Fruit fly (Drosophila melanogaster) whole organism, embryonic: ENCODE measurements around the gene CG7810.
A peak's percentile ranks its signal among the peaks of the same experiment; 100 is the strongest.

Source experiments
- Asciz ChIP-seq: fragments of 200-800 bp; sonication (Bioruptor generic); optimal IDR thresholded peaks from 2 replicates; lab custom pipeline; 2017; ENCODE audit warnings: missing biosample characterization, mild to moderate bottlenecking, missing genetic modification characterization, missing genetic modification reagents
- CG10366 ChIP-seq: fragments of 200-800 bp; sonication (Bioruptor generic); IDR thresholded peaks from 2 replicates; pipeline ENCODE4 v1.3.6; 2022; ENCODE audit warnings: missing biosample characterization, missing genetic modification characterization
- CG11093 ChIP-seq: fragments of 200-800 bp; sonication (Bioruptor generic); IDR thresholded peaks from 3 replicates; pipeline ENCODE4 v1.3.6; 2022; ENCODE audit warnings: missing biosample characterization, missing genetic modification characterization
- CG11456 ChIP-seq: fragments of 200-800 bp; sonication (Bioruptor generic); IDR thresholded peaks from 3 replicates; pipeline ENCODE4 v1.3.6; 2022; ENCODE audit warnings: missing biosample characterization, missing genetic modification characterization
- CG12236 ChIP-seq: fragments of 200-800 bp; sonication (Bioruptor generic); optimal IDR thresholded peaks from 2 replicates; lab custom pipeline; 2016; ENCODE audit warnings: missing biosample characterization, missing genetic modification characterization
- CG12299 ChIP-seq: fragments of 200-800 bp; sonication (Bioruptor generic); optimal IDR thresholded peaks from 2 replicates; lab custom pipeline; 2018; ENCODE audit warnings: missing biosample characterization, mild to moderate bottlenecking, missing genetic modification characterization
- CG12391 ChIP-seq: fragments of 200-800 bp; sonication (Bioruptor generic); optimal IDR thresholded peaks from 3 replicates; lab custom pipeline; 2018; ENCODE audit warnings: missing biosample characterization, mild to moderate bottlenecking, missing genetic modification characterization, moderate library complexity
- CG15479 ChIP-seq: fragments of 200-800 bp; sonication (Bioruptor generic); optimal IDR thresholded peaks from 3 replicates; lab custom pipeline; 2019; ENCODE audit warnings: missing biosample characterization, mild to moderate bottlenecking, missing genetic modification characterization, moderate library complexity
- CG17802 ChIP-seq: fragments of 200-800 bp; sonication (Bioruptor generic); optimal IDR thresholded peaks from 2 replicates; lab custom pipeline; 2018; ENCODE audit warnings: missing biosample characterization, mild to moderate bottlenecking, missing genetic modification characterization, moderate library complexity
- CG18011 ChIP-seq: fragments of 200-800 bp; sonication (Bioruptor generic); optimal IDR thresholded peaks from 2 replicates; lab custom pipeline; 2017; ENCODE audit warnings: missing biosample characterization, missing genetic modification characterization, mild to moderate bottlenecking, moderate library complexity, missing genotype
- CG1832 ChIP-seq: fragments of 200-800 bp; sonication (Bioruptor generic); optimal IDR thresholded peaks from 2 replicates; lab custom pipeline; 2017; ENCODE audit warnings: missing biosample characterization, mild to moderate bottlenecking, missing genetic modification characterization, inconsistent platforms
- CG18599 ChIP-seq: fragments of 200-800 bp; sonication (Bioruptor generic); optimal IDR thresholded peaks from 3 replicates; lab custom pipeline; 2017; ENCODE audit warnings: missing biosample characterization, missing genetic modification characterization, mild to moderate bottlenecking, moderate library complexity, missing genetic modification reagents
- CG18619 ChIP-seq: fragments of 200-800 bp; sonication (Bioruptor generic); optimal IDR thresholded peaks from 3 replicates; lab custom pipeline; 2017; ENCODE audit warnings: missing biosample characterization, mild to moderate bottlenecking, missing genetic modification characterization
- CG18764 ChIP-seq: fragments of 200-800 bp; sonication (Bioruptor generic); optimal IDR thresholded peaks from 3 replicates; lab custom pipeline; 2016; ENCODE audit warnings: missing biosample characterization, missing genetic modification characterization
- CG2116 ChIP-seq: fragments of 200-800 bp; sonication (Bioruptor generic); optimal IDR thresholded peaks from 3 replicates; lab custom pipeline; 2018; ENCODE audit warnings: missing biosample characterization, mild to moderate bottlenecking, missing genetic modification characterization
- CG2199 ChIP-seq: fragments of 200-800 bp; sonication (Bioruptor generic); IDR thresholded peaks from 3 replicates; pipeline ENCODE4 v1.3.6; 2022; ENCODE audit warnings: missing biosample characterization, missing genetic modification characterization
- CG43689 ChIP-seq: fragments of 200-800 bp; sonication (Bioruptor generic); IDR thresholded peaks from 2 replicates; pipeline ENCODE4 v1.3.6; 2022; ENCODE audit warnings: missing biosample characterization, missing genetic modification characterization
- CG7357 ChIP-seq: fragments of 200-800 bp; sonication (Bioruptor generic); IDR thresholded peaks from 3 replicates; pipeline ENCODE4 v1.3.6; 2022; ENCODE audit warnings: missing biosample characterization, missing genetic modification characterization
- CG7987 ChIP-seq: fragments of 200-800 bp; sonication (Bioruptor generic); optimal IDR thresholded peaks from 2 replicates; lab custom pipeline; 2018; ENCODE audit warnings: missing biosample characterization, mild to moderate bottlenecking, missing genetic modification characterization, moderate library complexity
- CG8089 ChIP-seq: fragments of 200-800 bp; sonication (Bioruptor generic); optimal IDR thresholded peaks from 3 replicates; lab custom pipeline; 2016; ENCODE audit warnings: missing biosample characterization, missing genetic modification characterization
- CG8290 ChIP-seq, 3 experiments: fragments of 200-800 bp; sonication (Bioruptor generic); optimal IDR thresholded peaks; 2 replicates each; lab custom pipeline; 2016 to 2019; ENCODE audit warnings: missing biosample characterization in 3 of 3, missing genetic modification characterization in 3 of 3, mild to moderate bottlenecking in 2 of 3, moderate library complexity in 1 of 3
- Camta ChIP-seq: fragments of 200-800 bp; sonication (Bioruptor generic); optimal IDR thresholded peaks from 2 replicates; lab custom pipeline; 2016; ENCODE audit warnings: missing biosample characterization, missing genetic modification characterization
- H2.0 ChIP-seq: fragments of 200-800 bp; sonication (Bioruptor generic); IDR thresholded peaks from 2 replicates; pipeline ENCODE4 v1.3.6; 2022; ENCODE audit warnings: missing biosample characterization, missing genetic modification characterization
- Hand ChIP-seq: fragments of 200-800 bp; sonication (Bioruptor generic); optimal IDR thresholded peaks from 2 replicates; lab custom pipeline; 2017; ENCODE audit warnings: mild to moderate bottlenecking, missing biosample characterization, missing genetic modification reagents, missing genetic modification characterization
- Hmr ChIP-seq: fragments of 200-800 bp; sonication (Bioruptor generic); optimal IDR thresholded peaks from 3 replicates; lab custom pipeline; 2017; ENCODE audit warnings: mild to moderate bottlenecking, missing biosample characterization, missing genetic modification reagents, missing genetic modification characterization
- Jarid2 ChIP-seq: fragments of 200-800 bp; sonication (Bioruptor generic); optimal IDR thresholded peaks from 3 replicates; lab custom pipeline; 2017; ENCODE audit warnings: mild to moderate bottlenecking, missing biosample characterization, missing genetic modification reagents, missing genetic modification characterization
- Lhr ChIP-seq: fragments of 200-800 bp; sonication (Bioruptor generic); optimal IDR thresholded peaks from 3 replicates; lab custom pipeline; 2017; ENCODE audit warnings: mild to moderate bottlenecking, missing biosample characterization, missing genetic modification reagents, missing genetic modification characterization
- Poxn ChIP-seq: fragments of 200-800 bp; sonication (Bioruptor generic); IDR thresholded peaks from 2 replicates; pipeline ENCODE4 v1.3.6; 2022; ENCODE audit warnings: missing biosample characterization, missing genetic modification characterization
- Ravus ChIP-seq: fragments of 200-800 bp; sonication (Bioruptor generic); IDR thresholded peaks from 2 replicates; pipeline ENCODE4 v1.3.6; 2022; ENCODE audit warnings: missing biosample characterization, missing genetic modification characterization
- Rx ChIP-seq: fragments of 200-800 bp; sonication (Bioruptor generic); IDR thresholded peaks from 2 replicates; pipeline ENCODE4 v1.3.6; 2022; ENCODE audit warnings: missing biosample characterization, missing genetic modification characterization
- Sin3A ChIP-seq: fragments of >200 bp; optimal IDR thresholded peaks from 2 replicates; lab custom pipeline; 2018
- TFAM ChIP-seq: fragments of 200-800 bp; sonication (Bioruptor generic); optimal IDR thresholded peaks from 2 replicates; lab custom pipeline; 2017; ENCODE audit warnings: missing biosample characterization, missing genetic modification characterization, inconsistent platforms
- Taf1 ChIP-seq: fragments of 200-800 bp; sonication (Bioruptor generic); IDR thresholded peaks from 2 replicates; pipeline ENCODE4 v1.3.6; 2022; ENCODE audit warnings: missing biosample characterization, missing genetic modification characterization
- Trl ChIP-seq, 3 experiments: fragments of >200 bp in 2 of 3; fragments of 200-800 bp in 1 of 3; sonication (Bioruptor generic) in 1 of 3; optimal IDR thresholded peaks; 2 replicates in 1 of 3; 3 replicates in 2 of 3; lab custom pipeline; 2016 to 2017; ENCODE audit warnings: missing biosample characterization in 1 of 3, missing genetic modification characterization in 1 of 3
- Xrp1 ChIP-seq: fragments of 200-800 bp; sonication (Bioruptor generic); IDR thresholded peaks from 2 replicates; pipeline ENCODE4 v1.3.6; 2022; ENCODE audit warnings: missing biosample characterization, missing genetic modification characterization
- amos ChIP-seq: fragments of 200-800 bp; sonication (Bioruptor generic); IDR thresholded peaks from 2 replicates; pipeline ENCODE4 v1.3.6; 2022; ENCODE audit warnings: missing biosample characterization, missing genetic modification characterization; ENCODE audit not compliant: partially characterized antibody
- ap ChIP-seq: fragments of 200-800 bp; sonication (Bioruptor generic); IDR thresholded peaks from 2 replicates; pipeline ENCODE4 v1.3.6; 2022; ENCODE audit warnings: missing biosample characterization, missing genetic modification characterization
- bcd ChIP-seq: fragments of 200-800 bp; sonication (Bioruptor generic); optimal IDR thresholded peaks from 2 replicates; lab custom pipeline; 2017; ENCODE audit warnings: missing biosample characterization, mild to moderate bottlenecking, missing genetic modification characterization
- croc ChIP-seq: fragments of 200-800 bp; sonication (Bioruptor generic); conservative IDR thresholded peaks from 3 replicates; pipeline ENCODE4 v1.3.6; 2022; ENCODE audit warnings: missing biosample characterization, missing genetic modification characterization
- da ChIP-seq: fragments of 200-800 bp; sonication (Bioruptor generic); optimal IDR thresholded peaks from 2 replicates; lab custom pipeline; 2016; ENCODE audit warnings: missing biosample characterization, missing genetic modification characterization
- dm ChIP-seq: fragments of 200-800 bp; sonication (Bioruptor generic); optimal IDR thresholded peaks from 3 replicates; lab custom pipeline; 2016; ENCODE audit warnings: missing biosample characterization, missing genetic modification characterization
- gem ChIP-seq: fragments of 200-800 bp; sonication (Bioruptor generic); optimal IDR thresholded peaks from 2 replicates; lab custom pipeline; 2019; ENCODE audit warnings: missing biosample characterization, mild to moderate bottlenecking, missing genetic modification characterization, moderate library complexity
- grau ChIP-seq: fragments of 200-800 bp; optimal IDR thresholded peaks from 3 replicates; lab custom pipeline; 2019; ENCODE audit warnings: missing biosample characterization, mild to moderate bottlenecking, missing genetic modification characterization, moderate library complexity
- grn ChIP-seq: fragments of 200-800 bp; sonication (Bioruptor generic); optimal IDR thresholded peaks from 3 replicates; lab custom pipeline; 2017; ENCODE audit warnings: missing biosample characterization, missing genetic modification characterization
- insv ChIP-seq, 2 experiments: fragments of 200-800 bp; sonication (Bioruptor generic); optimal IDR thresholded peaks; 3 replicates each; lab custom pipeline; 2016 to 2018; ENCODE audit warnings: missing biosample characterization in 2 of 2, missing genetic modification characterization in 2 of 2
- inv ChIP-seq: fragments of 200-800 bp; sonication (Bioruptor generic); IDR thresholded peaks from 2 replicates; pipeline ENCODE4 v1.3.6; 2022; ENCODE audit warnings: missing biosample characterization, missing genetic modification characterization; ENCODE audit not compliant: partially characterized antibody
- knrl ChIP-seq: fragments of 200-800 bp; sonication (Bioruptor generic); IDR thresholded peaks from 3 replicates; pipeline ENCODE4 v1.3.6; 2022; ENCODE audit warnings: missing biosample characterization, missing genetic modification characterization; ENCODE audit not compliant: partially characterized antibody
- pho ChIP-seq: fragments of 200-800 bp; sonication (Bioruptor generic); optimal IDR thresholded peaks from 2 replicates; lab custom pipeline; 2016; ENCODE audit warnings: missing biosample characterization, missing genetic modification characterization
- pnt ChIP-seq: fragments of 200-800 bp; sonication (Bioruptor generic); optimal IDR thresholded peaks from 3 replicates; lab custom pipeline; 2016; ENCODE audit warnings: missing biosample characterization, missing genetic modification characterization
- unc-4 ChIP-seq: fragments of 200-800 bp; sonication (Bioruptor generic); IDR thresholded peaks from 2 replicates; pipeline ENCODE4 v1.3.6; 2022; ENCODE audit warnings: missing biosample characterization, missing genetic modification characterization; ENCODE audit not compliant: partially characterized antibody
- z ChIP-seq: fragments of 200-800 bp; sonication (Bioruptor generic); IDR thresholded peaks from 3 replicates; pipeline ENCODE4 v1.3.6; 2022; ENCODE audit warnings: missing biosample characterization, missing genetic modification characterization

CG7810 gene

dm6 chr2L:8276287-8276686, 34.7 kb downstream of the CG7810 start (continued):
- TF ChIP-seq bcd (GFP tag; lab: Kevin White, UChicago) (no peak), grau (tag; lab: Kevin White, UChicago) (no peak), Jarid2 (GFP tag; lab: Kevin White, UChicago) (no peak), Asciz (no peak), CG15479 (peak; percentile 92), Hand (GFP tag; lab: Kevin White, UChicago) (no peak), pho (GFP tag; lab: Kevin White, UChicago) (no peak), Hmr (GFP tag; lab: Kevin White, UChicago) (no peak), CG18599 (no peak), insv (GFP tag; optimal IDR thresholded peaks at IDR 0.05; lab: Kevin White, UChicago) (peak in 1 of 2 experiments; percentile 43), unc-4 (GFP tag; lab: Robert Waterston, UW) (no peak), CG8290 (GFP tag; optimal IDR thresholded peaks at IDR 0.05; lab: Kevin White, UChicago) (no peak), CG8290 (tag; optimal IDR thresholded peaks at IDR 0.05; lab: Kevin White, UChicago) (peak in 1 of 2 experiments; percentile 21), dm (no peak), croc (no peak), knrl (GFP tag; lab: Robert Waterston, UW) (no peak), inv (GFP tag; lab: Robert Waterston, UW) (no peak), gem (tag; lab: Kevin White, UChicago) (peak; percentile 10), CG43689 (GFP tag; lab: Robert Waterston, UW) (no peak), grn (no peak), CG2199 (peak; percentile 58; the same call in 1 of the 3 replicates), Taf1 (GFP tag; lab: Robert Waterston, UW) (no peak), CG18764 (no peak), Sin3A (lab: Kevin White, UChicago) (no peak), CG18619 (no peak), Lhr (no peak), ap (no peak), CG17802 (tag; lab: Kevin White, UChicago) (no peak), CG11456 (GFP tag; lab: Robert Waterston, UW) (no peak), CG7987 (GFP tag; lab: Kevin White, UChicago) (no peak), z (GFP tag; lab: Robert Waterston, UW) (no peak), CG12391 (tag; lab: Kevin White, UChicago) (no peak), pnt (GFP tag; lab: Kevin White, UChicago) (no peak), CG11093 (GFP tag; lab: Robert Waterston, UW) (no peak), Camta (GFP tag; lab: Kevin White, UChicago) (no peak), CG18011 (no peak), H2.0 (no peak), amos (no peak), Xrp1 (peak; percentile 58), Poxn (GFP tag; lab: Robert Waterston, UW) (no peak), Trl (optimal IDR thresholded peaks at IDR 0.05; lab: Kevin White, UChicago) (no peak), Trl (GFP tag; optimal IDR thresholded peaks at IDR 0.05; lab: Kevin White, UChicago) (no peak), CG12299 (no peak), Ravus (GFP tag; lab: Robert Waterston, UW) (no peak), CG8089 (GFP tag; lab: Kevin White, UChicago) (no peak), CG1832 (GFP tag; lab: Kevin White, UChicago) (no peak), Rx (no peak), TFAM (GFP tag; lab: Kevin White, UChicago) (no peak), CG12236 (GFP tag; lab: Kevin White, UChicago) (no peak), da (no peak), CG10366 (GFP tag; lab: Robert Waterston, UW) (no peak), CG2116 (GFP tag; lab: Kevin White, UChicago) (no peak), CG7357 (GFP tag; lab: Robert Waterston, UW) (no peak)
